Worm (Caenorhabditis elegans) whole organism, L4 larva: ENCODE measurements around the gene aex-3.

ENCODE experiments used
- ZK337.2 ChIP-seq: fragments of 200-800 bp; sonication (Bioruptor generic); IDR thresholded peaks from 2 replicates; pipeline ENCODE4 v1.3.6; 2022; ENCODE audit warnings: missing genetic modification reagents, missing genetic modification characterization, missing compliant biosample characterization
- ceh-82 ChIP-seq: sonication (generic microtip); optimal IDR thresholded peaks from 2 replicates; lab custom pipeline; 2017; ENCODE audit warnings: missing biosample characterization, missing genetic modification characterization
- hlh-30 ChIP-seq: sonication (generic microtip); optimal IDR thresholded peaks from 2 replicates; lab custom pipeline; 2017; ENCODE audit warnings: antibody characterized with exemption, mild to moderate bottlenecking, missing genetic modification characterization, missing compliant biosample characterization; ENCODE audit not compliant: insufficient read depth
- lin-13 ChIP-seq: fragments of 150-350 bp; optimal IDR thresholded peaks from 2 replicates; lab custom pipeline; 2014; ENCODE audit warnings: missing biosample characterization, missing genetic modification reagents, missing genetic modification characterization
- lin-39 ChIP-seq: fragments of 150-350 bp; optimal IDR thresholded peaks from 2 replicates; lab custom pipeline; 2014; ENCODE audit warnings: missing biosample characterization, missing genetic modification reagents, missing genetic modification characterization
- lsy-2 ChIP-seq, 2 experiments: fragments of 150-350 bp in 1 of 2; sonication (generic microtip) in 1 of 2; optimal IDR thresholded peaks; 2 replicates each; lab custom pipeline; 2014 to 2017; ENCODE audit warnings: missing biosample characterization in 2 of 2, missing genetic modification characterization in 2 of 2
- skn-1 ChIP-seq: fragments of 150-350 bp; optimal IDR thresholded peaks from 2 replicates; lab custom pipeline; 2014; ENCODE audit warnings: missing biosample characterization, missing genetic modification characterization
- snpc-4 ChIP-seq: fragments of 150-350 bp; optimal IDR thresholded peaks from 2 replicates; lab custom pipeline; 2014; ENCODE audit warnings: missing biosample characterization, missing genetic modification characterization

ce11 chrX:725868-726267 lies 33.7 kb downstream of the aex-3 start, which contains the start of gene sli-1:
- no peak for TF ChIP-seq lin-39 (tag; lab: Kevin White, UChicago)
- no peak for TF ChIP-seq snpc-4
- no peak for TF ChIP-seq skn-1
- no peak for TF ChIP-seq hlh-30 (tag; lab: Kevin White, UChicago)
- no peak for TF ChIP-seq lsy-2 (tag; optimal IDR thresholded peaks at IDR 0.05; lab: Kevin White, UChicago)
- TF ChIP-seq lin-13 (GFP tag; lab: Kevin White, UChicago) = no peak
- TF ChIP-seq ZK337.2 = no peak
- TF ChIP-seq ceh-82 = no peak
